Worm (Caenorhabditis elegans): ENCODE results near the gene F38B2.2.

DNA sequence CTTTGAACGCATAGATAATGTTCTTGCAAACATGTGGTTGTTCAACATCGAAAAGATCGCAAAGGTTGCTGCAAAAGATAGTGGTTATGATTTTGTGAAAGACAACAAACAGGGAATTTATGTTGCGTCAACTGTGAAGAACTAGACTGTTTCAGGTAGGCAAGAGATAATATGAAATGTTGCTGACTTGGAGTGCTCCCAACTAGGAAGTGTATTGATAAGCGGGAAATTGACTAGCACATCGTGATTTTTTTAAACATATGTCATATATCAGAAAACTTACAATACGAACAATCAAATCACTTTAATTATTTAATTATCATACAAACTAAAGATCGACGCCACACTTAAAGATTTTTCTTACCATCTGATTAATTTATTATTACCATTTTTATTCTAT, 44.0 kb upstream of the F38B2.2 start:
- no peak for TF ChIP-seq T22C8.4 (GFP tag; IDR thresholded peaks at IDR 0.05)
- no peak for TF ChIP-seq flt-1 (GFP tag; IDR thresholded peaks at IDR 0.05)
- no peak for TF ChIP-seq ztf-23 (GFP tag; IDR thresholded peaks at IDR 0.05)
- TF ChIP-seq cog-1 (tag; optimal IDR thresholded peaks at IDR 0.05): no peak
- no peak for TF ChIP-seq tab-1 (GFP tag; IDR thresholded peaks at IDR 0.05)
- TF ChIP-seq klf-2 (GFP tag; conservative IDR thresholded peaks at IDR 0.05): no peak
- no peak for TF ChIP-seq med-1 (GFP tag; optimal IDR thresholded peaks at IDR 0.05; ENCODE audit: insufficient read depth)

Data from whole organism, midembryonic.